Worm (Caenorhabditis elegans): ENCODE measurements around the gene ser-1.

ser-1 gene

DNA sequence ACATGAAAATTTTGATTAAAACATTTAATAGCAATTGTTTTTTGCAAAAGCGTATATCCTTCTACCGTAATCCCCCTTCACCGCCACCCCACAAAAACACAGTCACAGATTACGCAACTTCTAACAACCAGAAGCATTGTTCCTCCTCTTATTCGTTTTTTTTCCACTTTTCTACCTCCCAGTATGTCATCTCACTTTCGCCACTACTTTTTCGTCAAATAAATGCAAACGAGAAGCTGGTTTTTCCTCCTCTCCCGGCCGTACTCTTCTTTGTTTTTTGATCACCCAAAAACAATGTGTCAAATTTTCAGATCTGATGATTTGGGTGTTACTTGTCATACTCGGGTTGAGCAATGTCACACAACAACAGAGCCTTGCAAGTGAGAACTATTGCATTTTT lies 53.5 kb downstream of the ser-1 start, which contains the start of gene C06G1.1:
TSS of gene C06G1.1 (plus strand) at position 301 of the 400 bp plus-strand sequence.
- TF ChIP-seq aha-1 (tag) (peak; percentile 36), lin-1 (GFP tag; IDR thresholded peaks at IDR 0.05) (no peak), skn-1 (tag; optimal IDR thresholded peaks at IDR 0.05) (no peak), dpl-1 (GFP tag; optimal IDR thresholded peaks at IDR 0.05) (no peak)

DNA sequence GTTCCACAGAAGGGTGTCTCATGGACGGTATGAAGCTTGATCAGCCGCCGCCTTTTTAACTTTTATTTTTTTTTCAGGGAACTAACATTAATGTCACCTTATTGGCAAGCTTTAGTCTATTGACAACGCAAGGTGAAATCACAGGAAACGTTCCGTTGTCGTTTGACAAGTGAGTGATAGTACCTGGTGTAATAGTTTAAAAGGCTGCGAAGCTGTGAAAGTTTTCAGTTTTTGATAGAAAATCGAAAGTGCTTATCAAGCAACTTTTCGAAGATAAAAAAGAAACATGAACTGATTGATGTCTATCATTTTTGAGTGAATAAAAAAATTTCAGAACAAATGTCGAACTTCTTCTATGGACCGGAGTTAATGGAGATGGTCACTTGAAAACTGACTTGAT lies 54.6 kb downstream of the ser-1 start:
- TF ChIP-seq dve-1 (tag; optimal IDR thresholded peaks at IDR 0.05; ENCODE audit: insufficient read depth) (peak; percentile 30), daf-8 (GFP tag; IDR thresholded peaks at IDR 0.05) (no peak), tag-97 (GFP tag; IDR thresholded peaks at IDR 0.05) (no peak), ceh-62 (tag; optimal IDR thresholded peaks at IDR 0.05) (no peak), pqm-1 (tag; optimal IDR thresholded peaks at IDR 0.05) (peak; percentile 8), aly-2 (tag; optimal IDR thresholded peaks at IDR 0.05) (no peak), lin-1 (GFP tag; IDR thresholded peaks at IDR 0.05) (no peak), nhr-11 (tag; optimal IDR thresholded peaks at IDR 0.05) (no peak), F49E8.2 (tag; optimal IDR thresholded peaks at IDR 0.05; ENCODE audit: borderline replicate concordance) (no peak), ZK546.5 (tag; optimal IDR thresholded peaks at IDR 0.05) (no peak), nhr-41 (GFP tag; IDR thresholded peaks at IDR 0.05) (no peak), dmd-6 (GFP tag; IDR thresholded peaks at IDR 0.05) (peak; percentile 53; the same call in 1 of the 2 replicates), sdz-12 (GFP tag; optimal IDR thresholded peaks at IDR 0.05) (no peak), hlh-11 (tag; optimal IDR thresholded peaks at IDR 0.05) (peak; percentile 11)

DNA sequence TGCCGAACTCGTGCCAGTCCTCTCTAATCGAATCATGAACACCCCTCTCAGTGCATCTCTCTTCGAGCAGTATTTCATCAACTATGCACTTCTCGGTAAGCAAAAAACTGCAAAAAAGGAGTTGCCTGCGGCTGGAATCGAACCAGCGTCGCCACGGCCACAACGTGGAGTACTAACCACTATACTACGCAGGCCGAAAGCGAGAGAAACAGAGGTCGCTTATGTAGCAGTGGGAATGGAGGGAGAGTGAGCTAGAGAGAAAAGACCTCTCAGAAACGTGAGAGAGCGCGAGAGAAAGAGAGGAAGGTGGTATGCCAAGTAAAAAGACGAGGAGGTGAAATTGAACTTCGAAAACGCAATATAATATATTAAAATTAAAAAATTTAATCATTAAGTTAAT lies 55.2 kb downstream of the ser-1 start:
- peak; percentile 78 for TF ChIP-seq nhr-111 (GFP tag; optimal IDR thresholded peaks at IDR 0.05)
- peak; percentile 97 for TF ChIP-seq egl-43 (GFP tag; IDR thresholded peaks at IDR 0.05)
- peak; percentile 72 to 92; a peak in 2 of 4 replicates for TF ChIP-seq madf-5 (GFP tag; IDR thresholded peaks at IDR 0.05)
- peak; percentile 85 for TF ChIP-seq ztf-7 (tag; optimal IDR thresholded peaks at IDR 0.05)
- TF ChIP-seq zip-11 (GFP tag; IDR thresholded peaks at IDR 0.05) = no peak
- no peak for TF ChIP-seq ZK546.5 (tag; optimal IDR thresholded peaks at IDR 0.05)
- peak; percentile 81 for TF ChIP-seq lin-38 (GFP tag; IDR thresholded peaks at IDR 0.05)
- TF ChIP-seq zfp-2 (tag; optimal IDR thresholded peaks at IDR 0.05) = peak; percentile 31
- TF ChIP-seq lin-13 (GFP tag; optimal IDR thresholded peaks at IDR 0.05) = peak; percentile 51
- TF ChIP-seq ceh-44 (GFP tag; IDR thresholded peaks at IDR 0.05) = peak; percentile 85
- peak; percentile 71 for TF ChIP-seq unc-130 (GFP tag; optimal IDR thresholded peaks at IDR 0.05)
- TF ChIP-seq aha-1 (tag) = peak; percentile 96
- no peak for TF ChIP-seq nhr-76 (tag; optimal IDR thresholded peaks at IDR 0.05)
- TF ChIP-seq Y105C5A.15 (GFP tag; IDR thresholded peaks at IDR 0.05) = peak; percentile 80; the same call in 1 of the 2 replicates
- TF ChIP-seq tag-97 (GFP tag; IDR thresholded peaks at IDR 0.05) = no peak
- TF ChIP-seq gei-8 (GFP tag; optimal IDR thresholded peaks at IDR 0.05) = peak; percentile 77
- peak; percentile 74 for TF ChIP-seq F37D6.2 (tag; optimal IDR thresholded peaks at IDR 0.05)
- TF ChIP-seq nhr-48 (tag; optimal IDR thresholded peaks at IDR 0.05) = peak; percentile 74
- TF ChIP-seq daf-12 (tag; optimal IDR thresholded peaks at IDR 0.05) = no peak
- no peak for TF ChIP-seq zag-1 (tag; optimal IDR thresholded peaks at IDR 0.05)
- TF ChIP-seq ces-1 (GFP tag; optimal IDR thresholded peaks at IDR 0.05) = no peak
- no peak for TF ChIP-seq egl-27 (tag; optimal IDR thresholded peaks at IDR 0.05)
- peak; percentile 55 for TF ChIP-seq Y5F2A.4 (GFP tag; optimal IDR thresholded peaks at IDR 0.05)
- TF ChIP-seq nhr-102 (tag; optimal IDR thresholded peaks at IDR 0.05) = peak; percentile 82
- peak; percentile 33 for TF ChIP-seq F49E8.2 (tag; optimal IDR thresholded peaks at IDR 0.05; ENCODE audit: borderline replicate concordance)
- no peak for TF ChIP-seq ztf-11 (tag; optimal IDR thresholded peaks at IDR 0.05)
- peak; percentile 89 for TF ChIP-seq mes-2 (tag; optimal IDR thresholded peaks at IDR 0.05; ENCODE audit: poor library complexity, severe bottlenecking)
- peak; percentile 63 for TF ChIP-seq nhr-28 (tag; optimal IDR thresholded peaks at IDR 0.05)
- TF ChIP-seq mxl-3 (GFP tag; optimal IDR thresholded peaks at IDR 0.05) = peak; percentile 67
- peak; percentile 78 for TF ChIP-seq dve-1 (tag; optimal IDR thresholded peaks at IDR 0.05; ENCODE audit: insufficient read depth)
- peak; percentile 76 for TF ChIP-seq sdz-12 (GFP tag; optimal IDR thresholded peaks at IDR 0.05)
- TF ChIP-seq hmg-1.1 (GFP tag; IDR thresholded peaks at IDR 0.05) = peak; percentile 97
- peak; percentile 70; the same call in 1 of the 2 replicates for TF ChIP-seq mdt-29 (GFP tag; IDR thresholded peaks at IDR 0.05)
- peak; percentile 88 for TF ChIP-seq tra-1 (GFP tag; IDR thresholded peaks at IDR 0.05)
- TF ChIP-seq attf-4 (tag; optimal IDR thresholded peaks at IDR 0.05) = no peak
- TF ChIP-seq php-3 (GFP tag; IDR thresholded peaks at IDR 0.05) = peak; percentile 41

Data from whole organism, L4 larva.